Fruit fly (Drosophila melanogaster): ENCODE data around the gene klar.

The klar gene

dm6 chr3L:457384-457783 lies 83.0 kb downstream of the klar start:
- 0 out of 2 replicates have a peak, but pooled peaks have one; percentile 8 for TF ChIP-seq CG32121 (GFP tag; IDR thresholded peaks at IDR 0.05)
- no peak for TF ChIP-seq Pif1B (GFP tag; optimal IDR thresholded peaks at IDR 0.05)

- TF ChIP-seq Pif1A (GFP tag; optimal IDR thresholded peaks at IDR 0.05): no peak
- no peak for TF ChIP-seq CG32121 (GFP tag; IDR thresholded peaks at IDR 0.05)
- TF ChIP-seq fd96Ca (GFP tag; IDR thresholded peaks at IDR 0.05): no peak
- no peak for TF ChIP-seq gl (tag; optimal IDR thresholded peaks at IDR 0.05)
- TF ChIP-seq CG13204 (GFP tag; optimal IDR thresholded peaks at IDR 0.05): no peak
- TF ChIP-seq CG10348 (GFP tag; IDR thresholded peaks at IDR 0.05): no peak
- TF ChIP-seq CG4496 (GFP tag; IDR thresholded peaks at IDR 0.05): no peak
- no peak for TF ChIP-seq CG8301 (tag; optimal IDR thresholded peaks at IDR 0.05)
These were observed 84.0 kb downstream of the klar start for dm6 chr3L:456378-456777.

dm6 chr3L:454802-455579 lies 85.4 kb downstream of the klar start:
- TF ChIP-seq CG34367 (tag; optimal IDR thresholded peaks at IDR 0.05) (no peak), CG8301 (tag; optimal IDR thresholded peaks at IDR 0.05) (no peak), Pif1A (GFP tag; optimal IDR thresholded peaks at IDR 0.05) (no peak), EcR (GFP tag; optimal IDR thresholded peaks at IDR 0.05) (no peak), CG17806 (tag; optimal IDR thresholded peaks at IDR 0.05) (no peak), CG15710 (tag; optimal IDR thresholded peaks at IDR 0.05) (no peak), CG9948 (tag; optimal IDR thresholded peaks at IDR 0.05) (no peak), CG12605 (GFP tag; IDR thresholded peaks at IDR 0.05) (no peak), CG4496 (GFP tag; IDR thresholded peaks at IDR 0.05) (no peak), gl (tag; optimal IDR thresholded peaks at IDR 0.05) (no peak), CG32121 (GFP tag; IDR thresholded peaks at IDR 0.05) (no peak), CG14655 (GFP tag; optimal IDR thresholded peaks at IDR 0.05) (no peak), fd96Ca (GFP tag; IDR thresholded peaks at IDR 0.05) (no peak), Snoo (tag; optimal IDR thresholded peaks at IDR 0.05) (no peak), Pif1B (GFP tag; optimal IDR thresholded peaks at IDR 0.05) (no peak), rn (GFP tag; IDR thresholded peaks at IDR 0.05) (no peak), CG8159 (tag; optimal IDR thresholded peaks at IDR 0.05) (no peak), CG10348 (GFP tag; IDR thresholded peaks at IDR 0.05) (no peak)

dm6 chr3L:448050-449039 lies 92.1 kb downstream of the klar start:
- TF ChIP-seq CG8159 (tag; optimal IDR thresholded peaks at IDR 0.05) (no peak), rn (GFP tag; IDR thresholded peaks at IDR 0.05) (no peak), CG14655 (GFP tag; optimal IDR thresholded peaks at IDR 0.05) (no peak), CG32121 (GFP tag; IDR thresholded peaks at IDR 0.05) (0 out of 2 replicates have a peak, but pooled peaks have one; percentile 13), CG13204 (GFP tag; optimal IDR thresholded peaks at IDR 0.05) (no peak), CG34367 (tag; optimal IDR thresholded peaks at IDR 0.05) (no peak), Snoo (tag; optimal IDR thresholded peaks at IDR 0.05) (no peak), CG10348 (GFP tag; IDR thresholded peaks at IDR 0.05) (no peak), fd96Ca (GFP tag; IDR thresholded peaks at IDR 0.05) (no peak), CG8301 (tag; optimal IDR thresholded peaks at IDR 0.05) (no peak), Ets98B (GFP tag; IDR thresholded peaks at IDR 0.05) (no peak), CG12605 (GFP tag; IDR thresholded peaks at IDR 0.05) (no peak), Pif1A (GFP tag; optimal IDR thresholded peaks at IDR 0.05) (no peak), EcR (GFP tag; optimal IDR thresholded peaks at IDR 0.05) (peak; percentile 72)

- no peak for TF ChIP-seq Snoo (tag; optimal IDR thresholded peaks at IDR 0.05)
- TF ChIP-seq Ets98B (GFP tag; IDR thresholded peaks at IDR 0.05): no peak
- TF ChIP-seq CG14655 (GFP tag; optimal IDR thresholded peaks at IDR 0.05): no peak
- TF ChIP-seq D1 (tag; optimal IDR thresholded peaks at IDR 0.05): no peak
- no peak for TF ChIP-seq fd96Ca (GFP tag; IDR thresholded peaks at IDR 0.05)
- TF ChIP-seq CG9948 (tag; optimal IDR thresholded peaks at IDR 0.05): no peak
- no peak for TF ChIP-seq rn (GFP tag; IDR thresholded peaks at IDR 0.05)
- no peak for TF ChIP-seq gl (tag; optimal IDR thresholded peaks at IDR 0.05)
- TF ChIP-seq CG34367 (tag; optimal IDR thresholded peaks at IDR 0.05): no peak
- no peak for TF ChIP-seq CG17806 (tag; optimal IDR thresholded peaks at IDR 0.05)
- TF ChIP-seq CG10348 (GFP tag; IDR thresholded peaks at IDR 0.05): no peak
- TF ChIP-seq CG8301 (tag; optimal IDR thresholded peaks at IDR 0.05): no peak
- no peak for TF ChIP-seq CG8159 (tag; optimal IDR thresholded peaks at IDR 0.05)
- TF ChIP-seq CG15710 (tag; optimal IDR thresholded peaks at IDR 0.05): no peak
- no peak for TF ChIP-seq CG32121 (GFP tag; IDR thresholded peaks at IDR 0.05)
- TF ChIP-seq CG12605 (GFP tag; IDR thresholded peaks at IDR 0.05): no peak; the same call in 1 of the 2 replicates
- no peak for TF ChIP-seq CG13204 (GFP tag; optimal IDR thresholded peaks at IDR 0.05)
- no peak for TF ChIP-seq Pif1A (GFP tag; optimal IDR thresholded peaks at IDR 0.05)
These were observed 93.2 kb downstream of the klar start for dm6 chr3L:447249-447648.

Data from whole organism, pupa.